Worm (Caenorhabditis elegans) whole organism, early embryonic: ENCODE data around the gene F20B6.4.

Experiments used
- B0310.2 ChIP-seq: sonication (generic microtip); optimal IDR thresholded peaks from 2 replicates; lab custom pipeline; 2016; ENCODE audit warnings: mild to moderate bottlenecking, missing genetic modification characterization, missing compliant biosample characterization
- F13C5.2 ChIP-seq: sonication (generic microtip); optimal IDR thresholded peaks from 2 replicates; lab custom pipeline; 2017; ENCODE audit warnings: mild to moderate bottlenecking, missing genetic modification characterization, inconsistent platforms, missing compliant biosample characterization
- ama-1 ChIP-seq: fragments of 150-350 bp; optimal IDR thresholded peaks from 2 replicates; lab custom pipeline; 2014
- ceh-36 ChIP-seq: sonication (generic microtip); optimal IDR thresholded peaks from 2 replicates; lab custom pipeline; 2016; ENCODE audit warnings: missing genetic modification characterization, inconsistent platforms, missing compliant biosample characterization
- ets-7 ChIP-seq: sonication (generic microtip); optimal IDR thresholded peaks from 2 replicates; lab custom pipeline; 2016; ENCODE audit warnings: missing genotype, missing genetic modification characterization, missing compliant biosample characterization
- scrt-1 ChIP-seq: fragments of 200-800 bp; sonication (Bioruptor generic); IDR thresholded peaks from 2 replicates; pipeline ENCODE4 v1.3.6; 2022; ENCODE audit warnings: missing genetic modification characterization, missing compliant biosample characterization
- tra-4 ChIP-seq: sonication (generic microtip); optimal IDR thresholded peaks from 2 replicates; lab custom pipeline; 2017; ENCODE audit warnings: missing genetic modification characterization, missing compliant biosample characterization

- TF ChIP-seq tra-4 (tag; lab: Kevin White, UChicago): no peak
- no peak for TF ChIP-seq B0310.2 (tag; lab: Kevin White, UChicago)
- no peak for TF ChIP-seq ets-7 (tag; lab: Kevin White, UChicago)
- TF ChIP-seq ama-1 (lab: Kevin White, UChicago): no peak
- TF ChIP-seq scrt-1 (GFP tag; lab: Robert Waterston, UW): no peak
- no peak for TF ChIP-seq F13C5.2 (tag; lab: Kevin White, UChicago)
- no peak for TF ChIP-seq ceh-36
Measured at ce11 chrX:4193080-4193479, 3.3 kb downstream of the F20B6.4 start.
